Worm (Caenorhabditis elegans): ENCODE results near the gene srbc-61.

DNA sequence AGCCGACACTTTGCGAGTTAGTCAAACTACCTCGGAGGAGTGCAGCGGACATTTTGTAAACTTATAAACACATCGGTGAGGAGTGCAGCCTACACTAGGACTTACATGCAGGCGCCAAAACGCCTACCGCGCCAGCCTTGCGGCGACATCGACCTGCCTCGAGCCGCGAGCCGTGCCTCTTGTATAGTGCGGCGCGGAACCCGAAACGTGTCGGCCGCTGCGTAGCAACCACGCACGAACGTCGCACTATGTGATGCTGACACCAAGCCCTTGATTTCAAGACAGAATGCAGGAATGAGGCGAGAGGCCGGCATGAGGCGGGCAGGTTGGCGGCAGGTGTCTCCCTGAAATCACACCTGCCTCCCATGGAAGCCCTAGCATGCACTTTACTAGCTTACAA, 47.3 kb upstream of the srbc-61 start:
- no peak for TF ChIP-seq C04F5.9 (tag; optimal IDR thresholded peaks at IDR 0.05)
- TF ChIP-seq nhr-85 (tag), result no peak
- TF ChIP-seq nhr-47 (tag; optimal IDR thresholded peaks at IDR 0.05), result no peak
- no peak for TF ChIP-seq dpl-1 (GFP tag; optimal IDR thresholded peaks at IDR 0.05)
- TF ChIP-seq sptf-1 (tag; optimal IDR thresholded peaks at IDR 0.05), result no peak
- TF ChIP-seq isw-1 (GFP tag; IDR thresholded peaks at IDR 0.05), result no peak
- no peak for TF ChIP-seq lsy-2 (tag; optimal IDR thresholded peaks at IDR 0.05)
- TF ChIP-seq mep-1 (tag; optimal IDR thresholded peaks at IDR 0.05), result no peak
- TF ChIP-seq aly-2 (tag; optimal IDR thresholded peaks at IDR 0.05), result no peak
- no peak for TF ChIP-seq rnt-1 (tag; optimal IDR thresholded peaks at IDR 0.05)
- no peak for TF ChIP-seq nhr-76 (tag; optimal IDR thresholded peaks at IDR 0.05)
- no peak for TF ChIP-seq nhr-77 (tag; optimal IDR thresholded peaks at IDR 0.05)
